Fruit fly (Drosophila melanogaster): ENCODE data around the gene Paip2.

The Paip2 gene

dm6 chr3R:12960929-12961855, 19.4 kb upstream of the Paip2 start, which contains the start of gene Spc25 (continued):
- TF ChIP-seq Hr78 (GFP tag; optimal IDR thresholded peaks at IDR 0.05) (no peak), Blimp-1 (GFP tag; optimal IDR thresholded peaks at IDR 0.05) (no peak), pnt (GFP tag; optimal IDR thresholded peaks at IDR 0.05) (peak; percentile 65), bsh (GFP tag; optimal IDR thresholded peaks at IDR 0.05) (peak in 1 of 2 experiments; percentile 2), lola (GFP tag; optimal IDR thresholded peaks at IDR 0.05) (no peak), wek (GFP tag; optimal IDR thresholded peaks at IDR 0.05) (no peak), Vsx1 (GFP tag; optimal IDR thresholded peaks at IDR 0.05) (no peak), abd-A (tag; optimal IDR thresholded peaks at IDR 0.05) (no peak), Hand (GFP tag; optimal IDR thresholded peaks at IDR 0.05) (no peak), vvl (GFP tag; IDR thresholded peaks at IDR 0.05) (peak; percentile 67), shn (GFP tag; optimal IDR thresholded peaks at IDR 0.05) (peak; percentile 69), CG7839 (tag; optimal IDR thresholded peaks at IDR 0.05) (no peak), Lpt (GFP tag; optimal IDR thresholded peaks at IDR 0.05) (no peak), toy (GFP tag; IDR thresholded peaks at IDR 0.05) (no peak), chif (GFP tag; optimal IDR thresholded peaks at IDR 0.05) (peak in 1 of 2 experiments; percentile 56), CG16863 (GFP tag; optimal IDR thresholded peaks at IDR 0.05) (peak; percentile 52), stwl (tag; optimal IDR thresholded peaks at IDR 0.05) (peak; percentile 97), en (GFP tag; optimal IDR thresholded peaks at IDR 0.05) (no peak), Stat92E (GFP tag; optimal IDR thresholded peaks at IDR 0.05) (no peak), gcm2 (GFP tag; optimal IDR thresholded peaks at IDR 0.05) (no peak), cwo (GFP tag; optimal IDR thresholded peaks at IDR 0.05) (no peak), Bgb (GFP tag; IDR thresholded peaks at IDR 0.05; ENCODE audit: partially characterized antibody) (peak; percentile 97), salm (tag; optimal IDR thresholded peaks at IDR 0.05) (no peak), CG30020 (tag; optimal IDR thresholded peaks at IDR 0.05) (peak; percentile 39), CG18262 (tag; optimal IDR thresholded peaks at IDR 0.05) (no peak), scrt (GFP tag; optimal IDR thresholded peaks at IDR 0.05) (no peak), Awh (GFP tag; IDR thresholded peaks at IDR 0.05) (no peak), CG4360 (GFP tag; IDR thresholded peaks at IDR 0.05) (no peak), grn (GFP tag; optimal IDR thresholded peaks at IDR 0.05) (no peak), sob (GFP tag; IDR thresholded peaks at IDR 0.05) (peak; percentile 66; the same call in 1 of the 2 replicates), CG17186 (GFP tag; optimal IDR thresholded peaks at IDR 0.05) (peak; percentile 14), CG7271 (tag; optimal IDR thresholded peaks at IDR 0.05) (no peak), CG13424 (tag; optimal IDR thresholded peaks at IDR 0.05) (no peak), CG31388 (GFP tag; optimal IDR thresholded peaks at IDR 0.05) (no peak), CG15479 (GFP tag; optimal IDR thresholded peaks at IDR 0.05) (no peak), Camta (GFP tag; optimal IDR thresholded peaks at IDR 0.05) (peak; percentile 42), CG31224 (GFP tag; IDR thresholded peaks at IDR 0.05) (no peak), repo (GFP tag; optimal IDR thresholded peaks at IDR 0.05) (peak; percentile 21), seq (GFP tag; IDR thresholded peaks at IDR 0.05) (no peak), luna (GFP tag; optimal IDR thresholded peaks at IDR 0.05) (peak; percentile 36), CG4854 (GFP tag; optimal IDR thresholded peaks at IDR 0.05) (no peak), slbo (GFP tag; IDR thresholded peaks at IDR 0.05) (peak; percentile 87), caup (GFP tag; optimal IDR thresholded peaks at IDR 0.05; ENCODE audit: severe bottlenecking) (no peak), vfl (GFP tag; optimal IDR thresholded peaks at IDR 0.05) (peak; percentile 67), CG18011 (GFP tag; optimal IDR thresholded peaks at IDR 0.05) (no peak), CG42726 (GFP tag; IDR thresholded peaks at IDR 0.05; ENCODE audit: partially characterized antibody) (peak; percentile 96), org-1 (GFP tag; optimal IDR thresholded peaks at IDR 0.05) (no peak)
